Fruit fly (Drosophila melanogaster) whole organism, embryonic: Measurements from ENCODE around the gene CG6040.

ENCODE experiments used
- Blimp-1 ChIP-seq: fragments of 200-800 bp; sonication (Bioruptor generic); optimal IDR thresholded peaks from 3 replicates; lab custom pipeline; 2018; ENCODE audit warnings: missing biosample characterization, missing genetic modification characterization, mild to moderate bottlenecking, moderate library complexity, missing genetic modification reagents
- CG12769 ChIP-seq: fragments of 200-800 bp; sonication (Bioruptor generic); optimal IDR thresholded peaks from 2 replicates; lab custom pipeline; 2019; ENCODE audit warnings: missing biosample characterization, mild to moderate bottlenecking, missing genetic modification characterization, moderate library complexity
- CG13424 ChIP-seq: fragments of 200-800 bp; sonication (Bioruptor generic); optimal IDR thresholded peaks from 2 replicates; lab custom pipeline; 2019; ENCODE audit warnings: missing biosample characterization, mild to moderate bottlenecking, missing genetic modification characterization, moderate library complexity
- CG15696 ChIP-seq: fragments of 200-800 bp; sonication (Bioruptor generic); optimal IDR thresholded peaks from 2 replicates; lab custom pipeline; 2019; ENCODE audit warnings: missing biosample characterization, mild to moderate bottlenecking, missing genetic modification characterization, moderate library complexity
- CG2199 ChIP-seq: fragments of 200-800 bp; sonication (Bioruptor generic); IDR thresholded peaks from 3 replicates; pipeline ENCODE4 v1.3.6; 2022; ENCODE audit warnings: missing biosample characterization, missing genetic modification characterization
- CG2712 ChIP-seq: fragments of 200-800 bp; optimal IDR thresholded peaks from 3 replicates; lab custom pipeline; 2019; ENCODE audit warnings: missing biosample characterization, mild to moderate bottlenecking, missing genetic modification characterization, moderate library complexity
- CG31224 ChIP-seq: fragments of 200-800 bp; sonication (Bioruptor generic); IDR thresholded peaks from 2 replicates; pipeline ENCODE4 v1.3.6; 2022; ENCODE audit warnings: missing biosample characterization, missing genetic modification characterization
- CG34376 ChIP-seq: fragments of 200-800 bp; sonication (Bioruptor generic); optimal IDR thresholded peaks from 2 replicates; lab custom pipeline; 2018; ENCODE audit warnings: missing biosample characterization, mild to moderate bottlenecking, missing genetic modification characterization
- CG4617 ChIP-seq: fragments of 200-800 bp; sonication (Bioruptor generic); optimal IDR thresholded peaks from 3 replicates; lab custom pipeline; 2016; ENCODE audit warnings: missing biosample characterization, missing genetic modification characterization, borderline replicate concordance
- CG5245 ChIP-seq: fragments of 200-800 bp; sonication (Bioruptor generic); optimal IDR thresholded peaks from 3 replicates; lab custom pipeline; 2016; ENCODE audit warnings: missing biosample characterization, missing genetic modification characterization
- CG6791 ChIP-seq: fragments of 200-800 bp; sonication (Bioruptor generic); IDR thresholded peaks from 3 replicates; pipeline ENCODE4 v1.3.6; 2022; ENCODE audit warnings: missing biosample characterization, missing genetic modification characterization; ENCODE audit not compliant: partially characterized antibody
- CG8281 ChIP-seq: fragments of 200-800 bp; sonication (Bioruptor generic); optimal IDR thresholded peaks from 2 replicates; lab custom pipeline; 2018; ENCODE audit warnings: missing biosample characterization, mild to moderate bottlenecking, missing genetic modification characterization, moderate library complexity
- CG9215 ChIP-seq: fragments of 200-800 bp; sonication (Bioruptor generic); IDR thresholded peaks from 2 replicates; pipeline ENCODE4 v1.3.6; 2022; ENCODE audit warnings: missing biosample characterization, missing genetic modification characterization
- CG9437 ChIP-seq: fragments of 200-800 bp; sonication (Bioruptor generic); optimal IDR thresholded peaks from 2 replicates; lab custom pipeline; 2018; ENCODE audit warnings: missing biosample characterization, mild to moderate bottlenecking, missing genetic modification characterization
- CG9817 ChIP-seq: fragments of 200-800 bp; sonication (Bioruptor generic); optimal IDR thresholded peaks from 2 replicates; lab custom pipeline; 2018; ENCODE audit warnings: missing biosample characterization, mild to moderate bottlenecking, missing genetic modification characterization, moderate library complexity
- Elba2 ChIP-seq: fragments of 200-800 bp; sonication (Bioruptor generic); optimal IDR thresholded peaks from 3 replicates; lab custom pipeline; 2016; ENCODE audit warnings: missing biosample characterization, missing genetic modification characterization
- Ets65A ChIP-seq: fragments of 200-800 bp; sonication (Bioruptor generic); peaks from one replicate; lab custom pipeline; 2016; ENCODE audit warnings: missing biosample characterization, missing genetic modification characterization
- HmgZ ChIP-seq: fragments of 200-800 bp; sonication (Bioruptor generic); optimal IDR thresholded peaks from 2 replicates; lab custom pipeline; 2018; ENCODE audit warnings: missing biosample characterization, mild to moderate bottlenecking, missing genetic modification characterization
- Neu2 ChIP-seq: fragments of 200-800 bp; sonication (Bioruptor generic); optimal IDR thresholded peaks from 3 replicates; lab custom pipeline; 2016; ENCODE audit warnings: missing biosample characterization, missing genetic modification characterization, borderline replicate concordance
- Pdp1 ChIP-seq, 2 experiments: fragments of 200-800 bp; sonication (Bioruptor generic); optimal IDR thresholded peaks; 3 replicates each; lab custom pipeline; 2016; ENCODE audit warnings: missing biosample characterization in 2 of 2, missing genetic modification characterization in 2 of 2, mild to moderate bottlenecking in 1 of 2, moderate library complexity in 1 of 2
- Sry-β ChIP-seq: fragments of 200-800 bp; sonication (Bioruptor generic); optimal IDR thresholded peaks from 2 replicates; lab custom pipeline; 2018; ENCODE audit warnings: missing biosample characterization, mild to moderate bottlenecking, missing genetic modification characterization, moderate library complexity
- Stat92E ChIP-seq, 3 experiments: fragments of >200 bp in 2 of 3; fragments of 200-800 bp in 1 of 3; sonication (Bioruptor generic) in 1 of 3; optimal IDR thresholded peaks; 2 replicates each; lab custom pipeline; 2017 to 2019; ENCODE audit warnings: missing biosample characterization in 3 of 3, missing genetic modification characterization in 3 of 3, mild to moderate bottlenecking in 1 of 3, moderate library complexity in 1 of 3
- ac ChIP-seq: fragments of 200-800 bp; sonication (Bioruptor generic); optimal IDR thresholded peaks from 3 replicates; lab custom pipeline; 2017; ENCODE audit warnings: missing biosample characterization, mild to moderate bottlenecking, missing genetic modification characterization
- ash1 ChIP-seq: fragments of 200-800 bp; sonication (Bioruptor generic); optimal IDR thresholded peaks from 2 replicates; lab custom pipeline; 2018; ENCODE audit warnings: missing biosample characterization, mild to moderate bottlenecking, missing genetic modification characterization
- bbx ChIP-seq: fragments of 200-800 bp; sonication (Bioruptor generic); IDR thresholded peaks from 2 replicates; pipeline ENCODE4 v1.3.6; 2022; ENCODE audit warnings: missing biosample characterization, missing genetic modification characterization; ENCODE audit not compliant: partially characterized antibody
- bigmax ChIP-seq: fragments of 200-800 bp; sonication (Bioruptor generic); optimal IDR thresholded peaks from 2 replicates; lab custom pipeline; 2018; ENCODE audit warnings: missing biosample characterization, mild to moderate bottlenecking, missing genetic modification characterization
- chm ChIP-seq: fragments of 200-800 bp; sonication (Bioruptor generic); IDR thresholded peaks from 2 replicates; pipeline ENCODE4 v1.3.6; 2022; ENCODE audit warnings: missing biosample characterization, missing genetic modification characterization
- da ChIP-seq: fragments of 200-800 bp; sonication (Bioruptor generic); optimal IDR thresholded peaks from 2 replicates; lab custom pipeline; 2016; ENCODE audit warnings: missing biosample characterization, missing genetic modification characterization
- gce ChIP-seq: fragments of 200-800 bp; sonication (Bioruptor generic); IDR thresholded peaks from 3 replicates; pipeline ENCODE4 v1.3.6; 2022; ENCODE audit warnings: missing biosample characterization, missing genetic modification characterization
- gcm ChIP-seq: fragments of 200-800 bp; sonication (Bioruptor generic); optimal IDR thresholded peaks from 2 replicates; lab custom pipeline; 2019; ENCODE audit warnings: missing biosample characterization, mild to moderate bottlenecking, missing genetic modification characterization, moderate library complexity
- gcm2 ChIP-seq: fragments of 200-800 bp; sonication (Bioruptor generic); optimal IDR thresholded peaks from 2 replicates; lab custom pipeline; 2016; ENCODE audit warnings: missing biosample characterization, missing genetic modification characterization
- gro ChIP-seq: fragments of 200-800 bp; sonication (Bioruptor generic); optimal IDR thresholded peaks from 2 replicates; lab custom pipeline; 2016; ENCODE audit warnings: missing biosample characterization, missing genetic modification characterization
- gsb-n ChIP-seq: fragments of 200-800 bp; sonication (Bioruptor generic); optimal IDR thresholded peaks from 3 replicates; lab custom pipeline; 2018; ENCODE audit warnings: missing biosample characterization, mild to moderate bottlenecking, missing genetic modification characterization
- insv ChIP-seq, 2 experiments: fragments of 200-800 bp; sonication (Bioruptor generic); optimal IDR thresholded peaks; 3 replicates each; lab custom pipeline; 2016 to 2018; ENCODE audit warnings: missing biosample characterization in 2 of 2, missing genetic modification characterization in 2 of 2
- kah ChIP-seq: fragments of 200-800 bp; sonication (Bioruptor generic); optimal IDR thresholded peaks from 2 replicates; lab custom pipeline; 2018; ENCODE audit warnings: missing biosample characterization, mild to moderate bottlenecking, missing genetic modification characterization
- lmd ChIP-seq: fragments of 200-800 bp; sonication (Bioruptor generic); IDR thresholded peaks from 2 replicates; pipeline ENCODE4 v1.3.6; 2022; ENCODE audit warnings: missing biosample characterization, missing genetic modification characterization
- nerfin-1 ChIP-seq: fragments of 200-800 bp; sonication (Bioruptor generic); optimal IDR thresholded peaks from 3 replicates; lab custom pipeline; 2019; ENCODE audit warnings: missing biosample characterization, mild to moderate bottlenecking, missing genetic modification characterization, moderate library complexity
- otp ChIP-seq: fragments of 200-800 bp; sonication (Bioruptor generic); IDR thresholded peaks from 3 replicates; pipeline ENCODE4, ENCODE4 v1.3.6; 2022; ENCODE audit warnings: missing biosample characterization, missing genetic modification characterization
- pita ChIP-seq: fragments of 200-800 bp; sonication (Bioruptor generic); optimal IDR thresholded peaks from 2 replicates; lab custom pipeline; 2017; ENCODE audit warnings: missing biosample characterization, mild to moderate bottlenecking, missing genetic modification characterization
- pros ChIP-seq: fragments of 200-800 bp; sonication (Bioruptor generic); optimal IDR thresholded peaks from 3 replicates; lab custom pipeline; 2019; ENCODE audit warnings: missing biosample characterization, mild to moderate bottlenecking, missing genetic modification characterization, moderate library complexity
- run ChIP-seq: fragments of 200-800 bp; sonication (Bioruptor generic); optimal IDR thresholded peaks from 3 replicates; lab custom pipeline; 2018; ENCODE audit warnings: missing biosample characterization, mild to moderate bottlenecking, missing genetic modification characterization
- sd ChIP-seq: fragments of 200-800 bp; sonication (Bioruptor generic); optimal IDR thresholded peaks from 3 replicates; lab custom pipeline; 2018; ENCODE audit warnings: missing biosample characterization, mild to moderate bottlenecking, missing genetic modification characterization, moderate library complexity
- sens ChIP-seq: fragments of 200-800 bp; sonication (Bioruptor generic); peaks from one replicate; lab custom pipeline; 2016; ENCODE audit warnings: missing biosample characterization, missing genetic modification characterization
- sqz ChIP-seq: fragments of 200-800 bp; sonication (Bioruptor generic); optimal IDR thresholded peaks from 3 replicates; lab custom pipeline; 2018; ENCODE audit warnings: missing biosample characterization, mild to moderate bottlenecking, missing genetic modification characterization
- sr ChIP-seq: fragments of 200-800 bp; sonication (Bioruptor generic); IDR thresholded peaks from 3 replicates; pipeline ENCODE4 v1.3.6; 2022; ENCODE audit warnings: missing biosample characterization, missing genetic modification characterization
- tin ChIP-seq: fragments of 200-800 bp; sonication (Bioruptor generic); optimal IDR thresholded peaks from 3 replicates; lab custom pipeline; 2016; ENCODE audit warnings: missing biosample characterization, missing genetic modification characterization
- twi ChIP-seq: fragments of 200-800 bp; optimal IDR thresholded peaks from 2 replicates; lab custom pipeline; 2019; ENCODE audit warnings: missing biosample characterization, mild to moderate bottlenecking, missing genetic modification characterization, moderate library complexity
- wdn ChIP-seq: fragments of 200-800 bp; sonication (Bioruptor generic); IDR thresholded peaks from 2 replicates; pipeline ENCODE4 v1.3.6; 2022; ENCODE audit warnings: missing biosample characterization, missing genetic modification characterization

The CG6040 gene

DNA sequence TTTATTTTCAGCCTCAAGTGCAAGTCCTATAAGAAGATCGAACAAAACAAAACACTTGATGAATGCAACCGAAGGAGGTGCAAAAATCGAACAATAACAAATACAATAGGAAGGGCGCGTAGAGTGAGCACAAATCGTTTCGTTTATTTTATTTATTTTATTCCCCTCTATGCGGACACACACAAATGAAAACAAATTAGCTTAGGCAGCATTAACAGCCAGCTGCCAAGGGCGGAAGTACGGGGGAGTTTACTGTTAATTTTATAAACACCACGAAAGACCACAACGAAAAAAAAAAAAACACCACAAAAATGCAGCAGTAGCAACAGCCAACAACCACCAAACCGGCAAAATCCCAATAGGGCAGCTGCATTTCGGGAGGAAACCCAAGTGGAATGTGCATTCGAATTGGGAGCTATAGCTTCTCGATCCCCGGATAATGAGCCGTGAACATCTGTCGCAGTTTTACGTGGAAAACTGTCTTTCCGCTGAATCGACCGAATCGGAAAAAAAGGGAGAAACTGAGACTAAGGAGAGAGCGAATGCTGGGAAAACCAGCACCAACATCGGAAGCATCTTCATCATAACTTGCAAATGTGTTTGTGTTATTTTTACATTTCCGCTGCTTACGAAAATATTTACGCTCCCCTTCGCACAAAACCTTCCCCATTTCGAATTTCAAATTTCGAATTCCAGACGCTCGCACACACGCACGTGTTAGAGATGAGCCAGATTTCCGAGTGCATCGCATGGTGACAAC lies 4.2 kb upstream of the CG6040 start:
- TF ChIP-seq Ets65A (GFP tag; lab: Kevin White, UChicago) = peak; percentile 47
- TF ChIP-seq CG12769 = peak; percentile 19
- TF ChIP-seq bbx (GFP tag; lab: Robert Waterston, UW) = 0 out of 2 replicates have a peak, but pooled peaks have one; percentile 23
- no peak for TF ChIP-seq CG9437 (GFP tag; lab: Kevin White, UChicago)
- peak; percentile 78 for TF ChIP-seq kah (GFP tag; lab: Kevin White, UChicago)
- TF ChIP-seq twi (tag; lab: Kevin White, UChicago) = peak; percentile 45
- TF ChIP-seq pros (GFP tag; lab: Kevin White, UChicago) = peak; percentile 66
- peak; percentile 93 for TF ChIP-seq Elba2 (GFP tag; lab: Kevin White, UChicago)
- TF ChIP-seq run (tag; lab: Kevin White, UChicago) = peak; percentile 14
- no peak for TF ChIP-seq CG15696 (tag; lab: Kevin White, UChicago)
- peak; percentile 57 for TF ChIP-seq nerfin-1 (tag; lab: Kevin White, UChicago)
- TF ChIP-seq gsb-n (tag; lab: Kevin White, UChicago) = peak; percentile 47
- TF ChIP-seq HmgZ (tag; lab: Kevin White, UChicago) = no peak
- TF ChIP-seq chm (GFP tag; lab: Robert Waterston, UW) = 0 out of 2 replicates have a peak, but pooled peaks have one; percentile 12
- TF ChIP-seq ac (GFP tag; lab: Kevin White, UChicago) = peak; percentile 20
- TF ChIP-seq sqz = peak; percentile 54
- TF ChIP-seq Sry-β (GFP tag; lab: Kevin White, UChicago) = no peak
- no peak for TF ChIP-seq CG6791
- no peak for TF ChIP-seq wdn (GFP tag; lab: Robert Waterston, UW)
- TF ChIP-seq sens = peak; percentile 50
- TF ChIP-seq da = peak; percentile 0
- peak; percentile 80 for TF ChIP-seq sd (tag; lab: Kevin White, UChicago)
- TF ChIP-seq Stat92E (GFP tag; optimal IDR thresholded peaks at IDR 0.05; lab: Kevin White, UChicago) = peak in 1 of 3 experiments; percentile 8
- peak; percentile 66 to 86 for TF ChIP-seq insv (GFP tag; optimal IDR thresholded peaks at IDR 0.05; lab: Kevin White, UChicago)
- 0 out of 3 replicates have a peak, but pooled peaks have one; percentile 4 for TF ChIP-seq otp (GFP tag; lab: Robert Waterston, UW)
- TF ChIP-seq CG2199 (GFP tag; lab: Robert Waterston, UW) = peak; percentile 54; the same call in 1 of the 3 replicates
- no peak for TF ChIP-seq gcm2
- TF ChIP-seq CG5245 = no peak
- TF ChIP-seq gcm (GFP tag; lab: Kevin White, UChicago) = peak; percentile 84
- TF ChIP-seq, all 482 proteins: peak for 21

DNA sequence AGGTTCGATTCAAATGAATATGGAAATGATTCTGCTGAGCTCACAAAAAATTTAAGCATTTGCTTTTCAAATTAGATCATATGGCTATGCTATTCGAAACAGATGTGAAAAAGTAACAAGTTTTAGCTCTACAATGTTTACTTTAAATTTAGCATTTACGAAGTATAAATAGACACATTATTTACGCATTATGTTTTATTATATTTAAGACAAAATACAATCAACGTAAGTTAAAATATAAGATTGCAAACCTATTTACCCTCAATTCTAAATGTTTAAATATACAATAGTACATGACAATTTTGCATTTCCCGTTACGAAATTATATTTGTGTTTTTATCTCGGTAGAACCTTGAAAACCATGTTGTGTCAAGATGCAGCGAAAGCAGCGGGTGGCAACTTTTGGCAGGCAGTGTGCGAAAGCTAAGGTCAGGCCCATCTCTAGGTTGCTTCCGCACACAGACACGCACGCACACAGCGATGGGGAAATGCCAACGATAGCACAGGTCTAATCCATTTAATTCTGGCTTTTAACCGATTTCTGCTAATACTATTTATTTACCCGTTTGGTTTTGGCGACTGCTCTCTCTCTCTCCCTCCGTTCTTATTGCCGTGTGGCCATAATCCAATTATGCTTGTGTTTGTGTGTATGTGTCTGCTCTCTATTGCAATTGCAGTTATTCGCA lies 3.5 kb upstream of the CG6040 start:
- TF ChIP-seq ash1 (no peak), CG4617 (GFP tag; lab: Kevin White, UChicago) (no peak), CG8281 (tag; lab: Kevin White, UChicago) (no peak), gro (GFP tag; lab: Kevin White, UChicago) (no peak), pita (GFP tag; lab: Kevin White, UChicago) (no peak), sr (no peak), Neu2 (no peak), Blimp-1 (GFP tag; lab: Kevin White, UChicago) (peak; percentile 24), tin (GFP tag; lab: Kevin White, UChicago) (peak; percentile 45), CG2712 (tag; lab: Kevin White, UChicago) (peak; percentile 5), bigmax (no peak), CG9817 (peak; percentile 39), CG34376 (GFP tag; lab: Kevin White, UChicago) (no peak), Pdp1 (GFP tag; optimal IDR thresholded peaks at IDR 0.05; lab: Kevin White, UChicago) (no peak), lmd (peak; percentile 31; the same call in 1 of the 2 replicates), CG9215 (GFP tag; lab: Robert Waterston, UW) (no peak), CG13424 (tag; lab: Kevin White, UChicago) (peak; percentile 5), gce (GFP tag; lab: Robert Waterston, UW) (no peak), CG31224 (GFP tag; lab: Robert Waterston, UW) (0 out of 2 replicates have a peak, but pooled peaks have one; percentile 22)
